Worm (Caenorhabditis elegans): ENCODE data around the gene fbxa-126.

fbxa-126 gene

DNA sequence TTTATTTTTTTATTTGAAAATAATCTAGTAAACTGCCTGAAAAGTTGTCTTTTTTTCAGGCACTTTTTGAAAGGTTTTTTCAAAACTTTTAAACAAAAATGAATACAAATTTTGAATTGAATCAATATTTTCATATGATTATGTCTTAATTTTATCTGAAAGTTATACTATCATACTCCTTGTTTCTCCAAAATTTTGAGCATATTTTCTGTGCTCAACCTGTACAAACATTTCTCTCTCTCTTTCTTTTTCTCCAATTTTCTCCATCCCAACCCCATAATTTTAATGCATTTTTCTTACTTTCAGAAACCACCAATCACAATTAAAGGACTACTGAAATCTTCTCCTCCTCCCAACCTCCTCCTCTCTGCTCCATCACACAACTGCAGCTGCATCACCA is 45.4 kb downstream of the fbxa-126 start, which contains the start of gene ilcr-1 (continued):
- TF ChIP-seq duxl-1 (tag; optimal IDR thresholded peaks at IDR 0.05; ENCODE audit: poor library complexity), result no peak
- TF ChIP-seq nhr-25 (tag; optimal IDR thresholded peaks at IDR 0.05; ENCODE audit: borderline replicate concordance, insufficient read depth), result no peak

DNA sequence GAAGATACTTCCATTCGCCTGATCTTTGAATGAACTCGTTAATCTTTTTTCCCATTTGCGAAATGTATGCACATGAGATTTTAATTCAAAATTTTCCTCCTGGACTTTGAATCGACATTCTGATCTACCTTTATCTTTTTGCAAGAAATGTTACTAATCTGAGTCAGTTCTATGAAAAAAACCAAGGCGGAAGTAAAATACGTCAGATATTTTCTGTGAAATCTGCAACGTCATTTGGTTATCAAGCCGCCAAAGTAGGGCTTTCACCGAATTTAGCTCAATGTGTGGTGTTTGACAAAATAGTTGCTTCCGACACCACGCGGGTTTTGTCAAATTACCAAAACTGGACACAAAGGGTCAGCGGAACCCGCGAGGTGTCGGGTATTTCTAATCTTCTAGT is 46.7 kb downstream of the fbxa-126 start:
- TF ChIP-seq ceh-62 (tag; optimal IDR thresholded peaks at IDR 0.05) (no peak), lin-29 (GFP tag; IDR thresholded peaks at IDR 0.05) (no peak)

DNA sequence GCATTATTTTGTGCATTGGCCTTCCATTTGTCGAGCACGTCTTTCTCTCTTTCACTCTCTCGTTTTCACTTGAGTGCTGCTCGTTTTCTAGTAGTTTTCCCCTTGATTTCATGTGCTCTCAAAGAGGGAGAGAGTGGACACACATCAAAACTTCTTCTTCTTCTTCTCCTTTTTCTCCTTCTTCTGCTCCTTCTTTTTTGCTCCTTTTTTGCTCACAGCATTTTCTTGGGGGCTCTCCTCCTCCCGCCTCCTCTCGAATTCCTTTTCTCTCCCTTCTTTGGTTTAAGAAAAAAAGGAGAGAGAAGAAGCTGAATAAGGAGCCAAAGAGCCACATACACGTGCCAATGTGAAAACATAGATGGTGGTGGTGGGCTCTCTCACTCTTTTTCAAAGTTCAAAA is 49.0 kb downstream of the fbxa-126 start:
- TF ChIP-seq gei-8 (GFP tag; optimal IDR thresholded peaks at IDR 0.05), result no peak
- peak; percentile 43 for TF ChIP-seq fkh-10 (GFP tag; optimal IDR thresholded peaks at IDR 0.05)
- no peak for TF ChIP-seq egl-43 (GFP tag; IDR thresholded peaks at IDR 0.05)
- TF ChIP-seq duxl-1 (tag; optimal IDR thresholded peaks at IDR 0.05; ENCODE audit: poor library complexity), result no peak
- TF ChIP-seq rbr-2 (tag; optimal IDR thresholded peaks at IDR 0.05), result peak; percentile 48
- TF ChIP-seq ctbp-1 (GFP tag; IDR thresholded peaks at IDR 0.05), result 0 out of 2 replicates have a peak, but pooled peaks have one; percentile 61
- no peak for TF ChIP-seq zag-1 (tag; optimal IDR thresholded peaks at IDR 0.05)
- TF ChIP-seq dmd-8 (GFP tag; IDR thresholded peaks at IDR 0.05), result no peak
- no peak for TF ChIP-seq ceh-62 (tag; optimal IDR thresholded peaks at IDR 0.05)
- no peak for TF ChIP-seq ceh-20 (GFP tag; IDR thresholded peaks at IDR 0.05)
- no peak for TF ChIP-seq D1046.2 (GFP tag; IDR thresholded peaks at IDR 0.05)
- TF ChIP-seq dmd-9 (GFP tag; IDR thresholded peaks at IDR 0.05), result no peak
- TF ChIP-seq pqm-1 (tag; optimal IDR thresholded peaks at IDR 0.05), result no peak
- no peak for TF ChIP-seq Y75B8A.6 (GFP tag; IDR thresholded peaks at IDR 0.05)
- TF ChIP-seq aly-2 (tag; optimal IDR thresholded peaks at IDR 0.05), result no peak
- TF ChIP-seq ces-1 (GFP tag; optimal IDR thresholded peaks at IDR 0.05), result no peak
- no peak for TF ChIP-seq ceh-82 (tag; optimal IDR thresholded peaks at IDR 0.05)
- TF ChIP-seq egl-27 (tag; optimal IDR thresholded peaks at IDR 0.05), result no peak
- no peak for TF ChIP-seq php-3 (GFP tag; IDR thresholded peaks at IDR 0.05)
- no peak for TF ChIP-seq nhr-6 (tag; optimal IDR thresholded peaks at IDR 0.05)
- TF ChIP-seq spr-1 (tag; optimal IDR thresholded peaks at IDR 0.05), result no peak
- no peak for TF ChIP-seq lin-13 (GFP tag; optimal IDR thresholded peaks at IDR 0.05)
- TF ChIP-seq madf-9 (GFP tag; conservative IDR thresholded peaks at IDR 0.05), result no peak
- TF ChIP-seq vab-7 (GFP tag; IDR thresholded peaks at IDR 0.05), result no peak
- TF ChIP-seq pha-4 (GFP tag; IDR thresholded peaks at IDR 0.05), result peak; percentile 18; the same call in 1 of the 2 replicates
- TF ChIP-seq pha-4 (tag; optimal IDR thresholded peaks at IDR 0.05), result no peak
- TF ChIP-seq nhr-48 (tag; optimal IDR thresholded peaks at IDR 0.05), result no peak
- TF ChIP-seq hlh-30 (tag; optimal IDR thresholded peaks at IDR 0.05; ENCODE audit: insufficient read depth), result peak; percentile 24
- TF ChIP-seq F44E2.7 (GFP tag; IDR thresholded peaks at IDR 0.05), result no peak
- TF ChIP-seq tra-1 (GFP tag; IDR thresholded peaks at IDR 0.05), result no peak
- TF ChIP-seq hif-1 (tag; optimal IDR thresholded peaks at IDR 0.05), result peak in 1 of 2 experiments; percentile 33
- TF ChIP-seq nhr-28 (tag; optimal IDR thresholded peaks at IDR 0.05), result no peak
- no peak for TF ChIP-seq F26F4.8 (GFP tag; conservative IDR thresholded peaks at IDR 0.05)
- no peak for TF ChIP-seq unc-130 (GFP tag; optimal IDR thresholded peaks at IDR 0.05)
- TF ChIP-seq nhr-41 (GFP tag; IDR thresholded peaks at IDR 0.05), result no peak
- no peak for TF ChIP-seq dpl-1 (GFP tag; optimal IDR thresholded peaks at IDR 0.05)
- no peak for TF ChIP-seq fos-1 (tag; optimal IDR thresholded peaks at IDR 0.05)
- no peak for TF ChIP-seq nhr-10 (tag; optimal IDR thresholded peaks at IDR 0.05)
- no peak for TF ChIP-seq set-16 (GFP tag; IDR thresholded peaks at IDR 0.05)
- TF ChIP-seq Y48G9A.11 (GFP tag; IDR thresholded peaks at IDR 0.05), result no peak
- no peak for TF ChIP-seq spr-3 (GFP tag; optimal IDR thresholded peaks at IDR 0.05)
- TF ChIP-seq unc-62 (GFP tag; optimal IDR thresholded peaks at IDR 0.05 in 1 of 2), result peak in 1 of 2 experiments; percentile 52
- TF ChIP-seq unc-62 (tag; optimal IDR thresholded peaks at IDR 0.05), result no peak
- peak; percentile 96 for TF ChIP-seq aha-1 (tag)
- no peak for TF ChIP-seq nhr-111 (GFP tag; optimal IDR thresholded peaks at IDR 0.05)
- TF ChIP-seq nhr-42 (GFP tag; IDR thresholded peaks at IDR 0.05), result no peak
- no peak for TF ChIP-seq lir-3 (tag; optimal IDR thresholded peaks at IDR 0.05)

All from whole organism, L4 larva.